Fruit fly (Drosophila melanogaster) whole organism, adult: ENCODE results near the gene tal-AA.

Source experiments
- CG11617 ChIP-seq: fragments of 200-800 bp; sonication (Bioruptor generic); optimal IDR thresholded peaks from 2 replicates; lab custom pipeline; 2017; ENCODE audit warnings: mild to moderate bottlenecking, missing biosample characterization, missing genetic modification reagents, missing genetic modification characterization
- CG12768 ChIP-seq: fragments of 200-800 bp; sonication (Bioruptor generic); optimal IDR thresholded peaks from 2 replicates; lab custom pipeline; 2017; ENCODE audit warnings: missing biosample characterization, missing genetic modification characterization, mild to moderate bottlenecking, moderate library complexity, missing genetic modification reagents
- CG14711 ChIP-seq: fragments of 200-800 bp; sonication (Bioruptor generic); optimal IDR thresholded peaks from 2 replicates; lab custom pipeline; 2018; ENCODE audit warnings: missing biosample characterization, mild to moderate bottlenecking, missing genetic modification characterization, moderate library complexity
- CG1620 ChIP-seq: fragments of 200-800 bp; sonication (Bioruptor generic); optimal IDR thresholded peaks from 2 replicates; lab custom pipeline; 2016; ENCODE audit warnings: missing biosample characterization, missing genetic modification characterization
- CG33017 ChIP-seq: fragments of 200-800 bp; sonication (Bioruptor generic); optimal IDR thresholded peaks from 2 replicates; lab custom pipeline; 2018; ENCODE audit warnings: missing biosample characterization, mild to moderate bottlenecking, missing genetic modification characterization, moderate library complexity
- CG5204 ChIP-seq: fragments of 200-800 bp; sonication (Bioruptor generic); optimal IDR thresholded peaks from 2 replicates; lab custom pipeline; 2016; ENCODE audit warnings: missing biosample characterization, missing genetic modification characterization
- CG7045 ChIP-seq: fragments of 200-800 bp; sonication (Bioruptor generic); optimal IDR thresholded peaks from 2 replicates; lab custom pipeline; 2017; ENCODE audit warnings: missing biosample characterization, mild to moderate bottlenecking, missing genetic modification characterization
- CG7101 ChIP-seq: fragments of 200-800 bp; sonication (Bioruptor generic); optimal IDR thresholded peaks from 2 replicates; lab custom pipeline; 2018; ENCODE audit warnings: missing biosample characterization, mild to moderate bottlenecking, missing genetic modification characterization, moderate library complexity
- Clk ChIP-seq: fragments of 200-800 bp; sonication (Bioruptor generic); optimal IDR thresholded peaks from 2 replicates; lab custom pipeline; 2017; ENCODE audit warnings: missing biosample characterization, missing genetic modification characterization
- Crg-1 ChIP-seq: fragments of 200-800 bp; sonication (Bioruptor generic); optimal IDR thresholded peaks from 2 replicates; lab custom pipeline; 2016; ENCODE audit warnings: missing biosample characterization, missing genetic modification characterization
- Hr96 ChIP-seq: fragments of 200-800 bp; sonication (Bioruptor generic); optimal IDR thresholded peaks from 2 replicates; lab custom pipeline; 2016; ENCODE audit warnings: missing biosample characterization, missing genetic modification characterization
- Mnt ChIP-seq: fragments of 200-800 bp; sonication (Bioruptor generic); optimal IDR thresholded peaks from 2 replicates; lab custom pipeline; 2016; ENCODE audit warnings: missing biosample characterization, mild to moderate bottlenecking, missing genetic modification characterization
- bab1 ChIP-seq: fragments of 200-800 bp; sonication (Bioruptor generic); optimal IDR thresholded peaks from 3 replicates; lab custom pipeline; 2019; ENCODE audit warnings: missing biosample characterization, mild to moderate bottlenecking, missing genetic modification characterization, moderate library complexity
- cic ChIP-seq: fragments of 200-800 bp; sonication (Bioruptor generic); optimal IDR thresholded peaks from 2 replicates; lab custom pipeline; 2017; ENCODE audit warnings: missing biosample characterization, mild to moderate bottlenecking, missing genetic modification characterization, moderate library complexity
- cnc ChIP-seq, 2 experiments: fragments of >200 bp; optimal IDR thresholded peaks; 2 replicates each; lab custom pipeline; 2017
- kay ChIP-seq: fragments of 200-800 bp; sonication (Bioruptor generic); peaks from one replicate; lab custom pipeline; 2016; ENCODE audit warnings: missing biosample characterization, missing genetic modification characterization, borderline replicate concordance
- ovo ChIP-seq: fragments of 200-800 bp; sonication (Bioruptor generic); optimal IDR thresholded peaks from 2 replicates; lab custom pipeline; 2016; ENCODE audit warnings: missing biosample characterization, missing genetic modification characterization
- pad ChIP-seq: fragments of 200-800 bp; sonication (Bioruptor generic); optimal IDR thresholded peaks from 3 replicates; lab custom pipeline; 2017; ENCODE audit warnings: missing biosample characterization, missing genetic modification characterization, mild to moderate bottlenecking, moderate library complexity, missing genetic modification reagents
- tj ChIP-seq: fragments of 200-800 bp; sonication (Bioruptor generic); optimal IDR thresholded peaks from 3 replicates; lab custom pipeline; 2017; ENCODE audit warnings: missing biosample characterization, mild to moderate bottlenecking, missing genetic modification characterization, moderate library complexity
- toe ChIP-seq: fragments of 200-800 bp; sonication (Bioruptor generic); optimal IDR thresholded peaks from 2 replicates; lab custom pipeline; 2016; ENCODE audit warnings: missing biosample characterization, missing genetic modification characterization

tal-AA gene

dm6 chr3R:13834551-13834950 lies 21.6 kb downstream of the tal-AA start:
- TF ChIP-seq CG14711 (tag; lab: Kevin White, UChicago) = no peak
- no peak for TF ChIP-seq CG7045 (GFP tag; lab: Kevin White, UChicago)
- TF ChIP-seq CG5204 (GFP tag; lab: Kevin White, UChicago) = no peak
- no peak for TF ChIP-seq toe (GFP tag; lab: Kevin White, UChicago)
- TF ChIP-seq pad (GFP tag; lab: Kevin White, UChicago) = no peak
- TF ChIP-seq Mnt (GFP tag; lab: Kevin White, UChicago) = no peak
- TF ChIP-seq Clk (GFP tag; lab: Kevin White, UChicago) = no peak
- no peak for TF ChIP-seq CG7101
- TF ChIP-seq tj = no peak
- TF ChIP-seq CG12768 (GFP tag; lab: Kevin White, UChicago) = no peak
- no peak for TF ChIP-seq Hr96
- no peak for TF ChIP-seq bab1 (GFP tag; lab: Kevin White, UChicago)
- TF ChIP-seq CG1620 (GFP tag; lab: Kevin White, UChicago) = no peak
- TF ChIP-seq Crg-1 (GFP tag; lab: Kevin White, UChicago) = no peak
- TF ChIP-seq kay (GFP tag; lab: Kevin White, UChicago) = no peak
- no peak for TF ChIP-seq cnc (optimal IDR thresholded peaks at IDR 0.05; lab: Kevin White, UChicago)
- TF ChIP-seq CG11617 = no peak
- TF ChIP-seq CG33017 (tag; lab: Kevin White, UChicago) = no peak
- TF ChIP-seq cic = no peak

dm6 chr3R:13837807-13838206 lies 24.9 kb downstream of the tal-AA start, which contains the start of gene Nsf2:
Nsf2 (minus strand) TSS chr3R:13837991.
- TF ChIP-seq CG5204 (GFP tag; lab: Kevin White, UChicago) (no peak), CG12768 (GFP tag; lab: Kevin White, UChicago) (no peak), Hr96 (no peak), Crg-1 (GFP tag; lab: Kevin White, UChicago) (peak; percentile 3), CG11617 (no peak), cic (peak; percentile 2), bab1 (GFP tag; lab: Kevin White, UChicago) (peak; percentile 42), CG7101 (peak; percentile 22), CG1620 (GFP tag; lab: Kevin White, UChicago) (peak; percentile 5), CG7045 (GFP tag; lab: Kevin White, UChicago) (no peak), CG14711 (tag; lab: Kevin White, UChicago) (peak; percentile 88)

- TF ChIP-seq CG7101 (no peak), kay (GFP tag; lab: Kevin White, UChicago) (peak; percentile 71), CG14711 (tag; lab: Kevin White, UChicago) (peak; percentile 19)
These were observed 27.0 kb downstream of the tal-AA start, which contains the start of gene CG31495 for dm6 chr3R:13839883-13840412. CG31495 (minus strand) TSS chr3R:13839934.

dm6 chr3R:13840956-13841355 lies 28.0 kb downstream of the tal-AA start:
- TF ChIP-seq CG14711 (tag; lab: Kevin White, UChicago) (no peak), ovo (GFP tag; lab: Kevin White, UChicago) (no peak), CG12768 (GFP tag; lab: Kevin White, UChicago) (no peak)

- no peak for TF ChIP-seq CG7045 (GFP tag; lab: Kevin White, UChicago)
- TF ChIP-seq toe (GFP tag; lab: Kevin White, UChicago) = no peak
- peak; percentile 12 for TF ChIP-seq kay (GFP tag; lab: Kevin White, UChicago)
These were observed 29.6 kb downstream of the tal-AA start for dm6 chr3R:13842532-13842931.

- TF ChIP-seq pad (GFP tag; lab: Kevin White, UChicago) = no peak
These were observed 30.7 kb downstream of the tal-AA start for dm6 chr3R:13843611-13844010.

dm6 chr3R:13845250-13845699 lies 32.4 kb downstream of the tal-AA start:
- TF ChIP-seq pad (GFP tag; lab: Kevin White, UChicago) (no peak), toe (GFP tag; lab: Kevin White, UChicago) (no peak), bab1 (GFP tag; lab: Kevin White, UChicago) (no peak), tj (no peak), CG12768 (GFP tag; lab: Kevin White, UChicago) (no peak), CG11617 (no peak), cnc (optimal IDR thresholded peaks at IDR 0.05; lab: Kevin White, UChicago) (no peak), CG1620 (GFP tag; lab: Kevin White, UChicago) (no peak), cic (no peak), Crg-1 (GFP tag; lab: Kevin White, UChicago) (no peak), CG14711 (tag; lab: Kevin White, UChicago) (no peak), Clk (GFP tag; lab: Kevin White, UChicago) (no peak), CG7101 (no peak), Mnt (GFP tag; lab: Kevin White, UChicago) (no peak)

- no peak for TF ChIP-seq CG14711 (tag; lab: Kevin White, UChicago)
- TF ChIP-seq CG7045 (GFP tag; lab: Kevin White, UChicago) = no peak
- no peak for TF ChIP-seq bab1 (GFP tag; lab: Kevin White, UChicago)
- TF ChIP-seq kay (GFP tag; lab: Kevin White, UChicago) = no peak
These were observed 33.0 kb downstream of the tal-AA start for dm6 chr3R:13845926-13846325.
